Worm (Caenorhabditis elegans) whole organism, L2 larva: ENCODE data around the gene egl-27.

Source experiments
- Y55F3AM.14 ChIP-seq: fragments of 200-800 bp; sonication (Bioruptor generic); optimal IDR thresholded peaks from 2 replicates; lab custom pipeline; 2018; ENCODE audit warnings: mild to moderate bottlenecking, missing genetic modification characterization, missing compliant biosample characterization
- ama-1 ChIP-seq: fragments of 150-350 bp; optimal IDR thresholded peaks from 2 replicates; lab custom pipeline; 2018; ENCODE audit warnings: inconsistent platforms
- ceh-16 ChIP-seq: fragments of 150-350 bp; optimal IDR thresholded peaks from 2 replicates; lab custom pipeline; 2014; ENCODE audit warnings: missing biosample characterization, missing genetic modification characterization
- elt-3 ChIP-seq: sonication (generic microtip); optimal IDR thresholded peaks from 2 replicates; lab custom pipeline; 2017; ENCODE audit warnings: missing biosample characterization, missing genetic modification characterization
- fos-1 ChIP-seq: fragments of 150-350 bp; optimal IDR thresholded peaks from 2 replicates; lab custom pipeline; 2014; ENCODE audit warnings: missing biosample characterization, missing genetic modification characterization
- lin-13 ChIP-seq: fragments of 150-350 bp; optimal IDR thresholded peaks from 2 replicates; lab custom pipeline; 2014; ENCODE audit warnings: missing biosample characterization, missing genetic modification reagents, missing genetic modification characterization
- mab-5 ChIP-seq: fragments of 150-350 bp; optimal IDR thresholded peaks from 2 replicates; lab custom pipeline; 2014; ENCODE audit warnings: missing biosample characterization, missing genetic modification characterization
- nhr-6 ChIP-seq: fragments of 150-350 bp; optimal IDR thresholded peaks from 2 replicates; lab custom pipeline; 2014; ENCODE audit warnings: missing biosample characterization, missing genetic modification characterization
- nhr-77 ChIP-seq: fragments of 150-350 bp; optimal IDR thresholded peaks from 2 replicates; lab custom pipeline; 2014; ENCODE audit warnings: missing biosample characterization, missing genetic modification characterization
- snpc-4 ChIP-seq: fragments of 150-350 bp; optimal IDR thresholded peaks from 2 replicates; lab custom pipeline; 2014; ENCODE audit warnings: missing biosample characterization, missing genetic modification characterization
- unc-39 ChIP-seq: fragments of 150-350 bp; optimal IDR thresholded peaks from 2 replicates; lab custom pipeline; 2014; ENCODE audit warnings: missing biosample characterization, missing genetic modification characterization
- unc-55 ChIP-seq: fragments of 150-350 bp; sonication (generic microtip); optimal IDR thresholded peaks from 3 replicates; lab custom pipeline; 2014; ENCODE audit warnings: missing biosample characterization, missing genetic modification reagents, missing genetic modification characterization
- unc-62 ChIP-seq: fragments of 150-350 bp; optimal IDR thresholded peaks from 2 replicates; lab custom pipeline; 2014; ENCODE audit warnings: missing biosample characterization, missing genetic modification reagents, missing genetic modification characterization

- TF ChIP-seq unc-62 (GFP tag; lab: Kevin White, UChicago) (no peak), fos-1 (tag; lab: Kevin White, UChicago) (no peak), snpc-4 (tag; lab: Kevin White, UChicago) (no peak), ceh-16 (tag; lab: Kevin White, UChicago) (no peak), nhr-6 (no peak), elt-3 (tag; lab: Kevin White, UChicago) (no peak), ama-1 (lab: Kevin White, UChicago) (no peak), lin-13 (GFP tag; lab: Kevin White, UChicago) (no peak), nhr-77 (no peak), unc-55 (GFP tag; lab: Kevin White, UChicago) (no peak), Y55F3AM.14 (no peak), unc-39 (no peak), mab-5 (tag; lab: Kevin White, UChicago) (no peak)
These were observed 37.7 kb downstream of the egl-27 start, which contains the start of gene C44B7.5 for ce11 chrII:6872493-6872892.
